Worm (Caenorhabditis elegans) whole organism, L1 larva: ENCODE measurements around the gene hpl-1.

Experiments
- C04F5.9 ChIP-seq: sonication (generic microtip); optimal IDR thresholded peaks from 2 replicates; lab custom pipeline; 2016; ENCODE audit warnings: missing genetic modification characterization, missing compliant biosample characterization
- C16A3.4 ChIP-seq: fragments of 150-350 bp; optimal IDR thresholded peaks from 2 replicates; lab custom pipeline; 2014; ENCODE audit warnings: missing biosample characterization, missing genetic modification characterization
- C34B4.2 ChIP-seq: sonication (generic microtip); optimal IDR thresholded peaks from 2 replicates; lab custom pipeline; 2017; ENCODE audit warnings: mild to moderate bottlenecking, missing genetic modification characterization, missing compliant biosample characterization
- F16B12.6 ChIP-seq: fragments of 150-350 bp; optimal IDR thresholded peaks from 2 replicates; lab custom pipeline; 2014; ENCODE audit warnings: missing biosample characterization, missing genetic modification characterization
- aha-1 ChIP-seq: fragments of 150-350 bp; optimal IDR thresholded peaks from 2 replicates; lab custom pipeline; 2014; ENCODE audit warnings: missing biosample characterization, missing genetic modification characterization
- aly-2 ChIP-seq: fragments of 150-350 bp; optimal IDR thresholded peaks from 2 replicates; lab custom pipeline; 2014; ENCODE audit warnings: missing biosample characterization, missing genetic modification characterization
- ama-1 ChIP-seq: fragments of 150-350 bp; optimal IDR thresholded peaks from 2 replicates; lab custom pipeline; 2014
- ceh-63 ChIP-seq: fragments of 200-800 bp; sonication (Bioruptor generic); optimal IDR thresholded peaks from 2 replicates; lab custom pipeline; 2018; ENCODE audit warnings: mild to moderate bottlenecking, missing genetic modification characterization, missing compliant biosample characterization
- ceh-8 ChIP-seq: fragments of 200-800 bp; sonication (Bioruptor generic); optimal IDR thresholded peaks from 2 replicates; lab custom pipeline; 2018; ENCODE audit warnings: mild to moderate bottlenecking, missing genetic modification characterization, moderate library complexity, missing compliant biosample characterization
- ceh-82 ChIP-seq, 3 experiments: fragments of 150-350 bp in 1 of 3; sonication (generic microtip) in 2 of 3; optimal IDR thresholded peaks; 2 replicates each; lab custom pipeline; 2014 to 2017; ENCODE audit warnings: missing biosample characterization in 3 of 3, missing genetic modification characterization in 3 of 3
- ceh-90 ChIP-seq: sonication (generic microtip); optimal IDR thresholded peaks from 2 replicates; lab custom pipeline; 2016; ENCODE audit warnings: missing genetic modification characterization, missing compliant biosample characterization
- ces-1 ChIP-seq: fragments of 150-350 bp; optimal IDR thresholded peaks from 2 replicates; lab custom pipeline; 2014; ENCODE audit warnings: missing biosample characterization, missing genetic modification reagents, missing genetic modification characterization
- dsc-1 ChIP-seq: sonication (generic microtip); optimal IDR thresholded peaks from 2 replicates; lab custom pipeline; 2016; ENCODE audit warnings: mild to moderate bottlenecking, missing genetic modification characterization, missing compliant biosample characterization
- efl-1 ChIP-seq, 4 experiments: fragments of 150-350 bp; optimal IDR thresholded peaks in 3 of 4; peaks in 1 of 4; 1 replicate in 1 of 4; 2 replicates in 3 of 4; lab custom pipeline; 2014; ENCODE audit warnings: missing biosample characterization in 2 of 4, missing genetic modification characterization in 2 of 4, missing genetic modification reagents in 2 of 4
- efl-3 ChIP-seq: fragments of 200-800 bp; sonication (Bioruptor generic); optimal IDR thresholded peaks from 2 replicates; lab custom pipeline; 2018; ENCODE audit warnings: mild to moderate bottlenecking, missing genetic modification characterization, missing compliant biosample characterization
- ets-5 ChIP-seq: fragments of 200-800 bp; sonication (Bioruptor generic); IDR thresholded peaks from 2 replicates; pipeline ENCODE4 v1.3.6; 2022; ENCODE audit warnings: missing genetic modification characterization, missing compliant biosample characterization
- fkh-10 ChIP-seq: sonication (generic microtip); optimal IDR thresholded peaks from 2 replicates; lab custom pipeline; 2017; ENCODE audit warnings: missing biosample characterization, missing genetic modification reagents, missing genetic modification characterization
- fkh-4 ChIP-seq: sonication (generic microtip); optimal IDR thresholded peaks from 2 replicates; lab custom pipeline; 2016; ENCODE audit warnings: missing compliant biosample characterization, missing genetic modification characterization, borderline replicate concordance
- fkh-8 ChIP-seq: sonication (generic microtip); optimal IDR thresholded peaks from 2 replicates; lab custom pipeline; 2016; ENCODE audit warnings: mild to moderate bottlenecking, missing genetic modification characterization, missing compliant biosample characterization
- hlh-17 ChIP-seq: fragments of 200-800 bp; sonication (Bioruptor generic); optimal IDR thresholded peaks from 2 replicates; lab custom pipeline; 2018; ENCODE audit warnings: missing genetic modification characterization, mild to moderate bottlenecking, missing compliant biosample characterization, moderate library complexity, borderline replicate concordance
- hlh-4 ChIP-seq: sonication (generic microtip); optimal IDR thresholded peaks from 2 replicates; lab custom pipeline; 2016; ENCODE audit warnings: mild to moderate bottlenecking, missing genetic modification characterization, missing compliant biosample characterization
- hpl-2 ChIP-seq: fragments of 150-350 bp; optimal IDR thresholded peaks from 2 replicates; lab custom pipeline; 2014; ENCODE audit warnings: missing biosample characterization, missing genetic modification reagents, missing genetic modification characterization
- irx-1 ChIP-seq: sonication (generic microtip); optimal IDR thresholded peaks from 2 replicates; lab custom pipeline; 2016; ENCODE audit warnings: missing genetic modification characterization, missing compliant biosample characterization
- jun-1 ChIP-seq: fragments of 150-350 bp; optimal IDR thresholded peaks from 2 replicates; lab custom pipeline; 2014; ENCODE audit warnings: missing biosample characterization, missing genetic modification reagents, missing genetic modification characterization
- lin-13 ChIP-seq: fragments of 150-350 bp; optimal IDR thresholded peaks from 2 replicates; lab custom pipeline; 2014; ENCODE audit warnings: missing biosample characterization, missing genetic modification reagents, missing genetic modification characterization
- lin-35 ChIP-seq, 2 experiments: fragments of 150-350 bp; optimal IDR thresholded peaks; 2 replicates each; lab custom pipeline; 2014; ENCODE audit warnings: missing biosample characterization in 2 of 2, missing genetic modification characterization in 2 of 2, missing genetic modification reagents in 2 of 2
- lsy-2 ChIP-seq, 2 experiments: fragments of 150-350 bp; optimal IDR thresholded peaks; 2 replicates each; lab custom pipeline; 2014; ENCODE audit warnings: missing biosample characterization in 2 of 2, missing genetic modification characterization in 2 of 2
- mab-9 ChIP-seq: fragments of 200-800 bp; sonication (Bioruptor generic); IDR thresholded peaks from 2 replicates; pipeline ENCODE4 v1.3.6; 2022; ENCODE audit warnings: missing genetic modification reagents, missing genetic modification characterization, missing compliant biosample characterization
- mdl-1 ChIP-seq, 2 experiments: fragments of 150-350 bp; optimal IDR thresholded peaks; 2 replicates each; lab custom pipeline; 2014 to 2017; ENCODE audit warnings: missing biosample characterization in 2 of 2, missing genetic modification characterization in 2 of 2, inconsistent platforms in 1 of 2
- mef-2 ChIP-seq: fragments of 150-350 bp; optimal IDR thresholded peaks from 2 replicates; lab custom pipeline; 2014; ENCODE audit warnings: missing biosample characterization, missing genetic modification characterization
- nhr-11 ChIP-seq: fragments of 150-350 bp; optimal IDR thresholded peaks from 2 replicates; lab custom pipeline; 2014; ENCODE audit warnings: missing biosample characterization, missing genetic modification characterization
- nhr-12 ChIP-seq: sonication (generic microtip); optimal IDR thresholded peaks from 2 replicates; lab custom pipeline; 2017; ENCODE audit warnings: missing biosample characterization, missing genetic modification characterization
- nhr-20 ChIP-seq: sonication (generic microtip); optimal IDR thresholded peaks from 2 replicates; lab custom pipeline; 2016; ENCODE audit warnings: mild to moderate bottlenecking, missing genetic modification characterization, missing compliant biosample characterization
- nhr-28 ChIP-seq: fragments of 150-350 bp; optimal IDR thresholded peaks from 2 replicates; lab custom pipeline; 2014; ENCODE audit warnings: missing biosample characterization, missing genetic modification characterization
- nhr-47 ChIP-seq: sonication (generic microtip); optimal IDR thresholded peaks from 2 replicates; lab custom pipeline; 2016; ENCODE audit warnings: mild to moderate bottlenecking, missing genetic modification characterization, moderate library complexity, missing compliant biosample characterization
- nhr-76 ChIP-seq: sonication (generic microtip); optimal IDR thresholded peaks from 2 replicates; lab custom pipeline; 2017; ENCODE audit warnings: missing biosample characterization, missing genetic modification characterization
- nhr-77 ChIP-seq: fragments of 150-350 bp; optimal IDR thresholded peaks from 2 replicates; lab custom pipeline; 2014; ENCODE audit warnings: missing biosample characterization, missing genetic modification characterization
- nhr-85 ChIP-seq: sonication (generic microtip); peaks from one replicate; lab custom pipeline; 2016; ENCODE audit warnings: missing genetic modification characterization, inconsistent platforms, missing compliant biosample characterization
- nhr-90 ChIP-seq: sonication (generic microtip); optimal IDR thresholded peaks from 2 replicates; lab custom pipeline; 2016; ENCODE audit warnings: mild to moderate bottlenecking, missing genetic modification characterization, missing compliant biosample characterization; ENCODE audit not compliant: poor library complexity
- pag-3 ChIP-seq: sonication (generic microtip); optimal IDR thresholded peaks from 2 replicates; lab custom pipeline; 2017; ENCODE audit warnings: missing genetic modification characterization, mild to moderate bottlenecking, missing compliant biosample characterization, antibody characterized with exemption, borderline replicate concordance; ENCODE audit not compliant: insufficient read depth
- snu-23 ChIP-seq: sonication (generic microtip); optimal IDR thresholded peaks from 2 replicates; lab custom pipeline; 2016; ENCODE audit warnings: missing genetic modification characterization, missing compliant biosample characterization
- sox-4 ChIP-seq: sonication (generic microtip); optimal IDR thresholded peaks from 2 replicates; lab custom pipeline; 2016; ENCODE audit warnings: missing genetic modification characterization, missing compliant biosample characterization
- swsn-7 ChIP-seq: sonication (generic microtip); optimal IDR thresholded peaks from 2 replicates; lab custom pipeline; 2016; ENCODE audit warnings: missing genetic modification characterization, missing compliant biosample characterization
- unc-30 ChIP-seq: sonication (generic microtip); optimal IDR thresholded peaks from 2 replicates; lab custom pipeline; 2017; ENCODE audit warnings: missing biosample characterization, missing genetic modification characterization
- unc-86 ChIP-seq: sonication (generic microtip); optimal IDR thresholded peaks from 2 replicates; lab custom pipeline; 2016; ENCODE audit warnings: missing genetic modification characterization, missing compliant biosample characterization
- vab-15 ChIP-seq: sonication (generic microtip); optimal IDR thresholded peaks from 2 replicates; lab custom pipeline; 2017; ENCODE audit warnings: missing genotype, mild to moderate bottlenecking, missing genetic modification characterization, missing compliant biosample characterization
- xbp-1 ChIP-seq: sonication (generic microtip); optimal IDR thresholded peaks from 2 replicates; lab custom pipeline; 2016; ENCODE audit warnings: missing genetic modification characterization, missing compliant biosample characterization
- zag-1 ChIP-seq: fragments of 150-350 bp; optimal IDR thresholded peaks from 2 replicates; lab custom pipeline; 2014; ENCODE audit warnings: missing biosample characterization, missing genetic modification characterization
- ztf-11 ChIP-seq, 2 experiments: sonication (generic microtip); optimal IDR thresholded peaks; 2 replicates each; lab custom pipeline; 2016 to 2017; ENCODE audit warnings: missing genetic modification characterization in 2 of 2, missing biosample characterization in 1 of 2, missing compliant biosample characterization in 1 of 2
- ztf-4 ChIP-seq: fragments of 150-350 bp; optimal IDR thresholded peaks from 2 replicates; lab custom pipeline; 2014; ENCODE audit warnings: missing biosample characterization, missing genetic modification characterization

hpl-1 gene

ce11 chrX:13250163-13250562 is 5.0 kb downstream of the hpl-1 start (continued):
- TF ChIP-seq zag-1 (tag; lab: Kevin White, UChicago) (no peak), nhr-11 (no peak), F16B12.6 (tag; lab: Kevin White, UChicago) (no peak), ceh-63 (GFP tag; lab: Kevin White, UChicago) (no peak), snu-23 (GFP tag; lab: Kevin White, UChicago) (peak; percentile 75), C16A3.4 (peak; percentile 53), xbp-1 (tag; lab: Kevin White, UChicago) (no peak), pag-3 (tag; lab: Kevin White, UChicago) (no peak), ztf-4 (no peak), nhr-28 (tag; lab: Kevin White, UChicago) (no peak), hpl-2 (GFP tag; lab: Kevin White, UChicago) (no peak), ets-5 (GFP tag; lab: Robert Waterston, UW) (no peak), sox-4 (tag; lab: Kevin White, UChicago) (no peak), aly-2 (tag; lab: Kevin White, UChicago) (no peak), unc-86 (no peak), mab-9 (GFP tag; lab: Robert Waterston, UW) (no peak), unc-30 (tag; lab: Kevin White, UChicago) (no peak), hlh-4 (tag; lab: Kevin White, UChicago) (no peak), fkh-4 (no peak), nhr-47 (tag; lab: Kevin White, UChicago) (no peak), mdl-1 (tag; optimal IDR thresholded peaks at IDR 0.05; lab: Kevin White, UChicago) (peak in 1 of 2 experiments; percentile 91), lsy-2 (tag; optimal IDR thresholded peaks at IDR 0.05; lab: Kevin White, UChicago) (peak in 1 of 2 experiments; percentile 30), aha-1 (tag; lab: Kevin White, UChicago) (no peak), irx-1 (tag; lab: Kevin White, UChicago) (no peak), fkh-8 (tag; lab: Kevin White, UChicago) (no peak), nhr-76 (tag; lab: Kevin White, UChicago) (no peak), ztf-11 (tag; optimal IDR thresholded peaks at IDR 0.05; lab: Kevin White, UChicago) (no peak), ceh-90 (tag; lab: Kevin White, UChicago) (no peak), C04F5.9 (no peak), mef-2 (no peak), dsc-1 (no peak), swsn-7 (tag; lab: Kevin White, UChicago) (peak; percentile 25), nhr-20 (tag; lab: Kevin White, UChicago) (peak; percentile 89), ces-1 (GFP tag; lab: Kevin White, UChicago) (no peak), efl-1 (optimal IDR thresholded peaks at IDR 0.05; lab: Kevin White, UChicago) (no peak), efl-1 (GFP tag; optimal IDR thresholded peaks at IDR 0.05 in 1 of 2; lab: Kevin White, UChicago) (no peak), lin-35 (GFP tag; optimal IDR thresholded peaks at IDR 0.05; lab: Kevin White, UChicago) (peak in 1 of 2 experiments; percentile 64), nhr-12 (no peak), nhr-77 (tag; lab: Kevin White, UChicago) (peak; percentile 64), lin-13 (GFP tag; lab: Kevin White, UChicago) (no peak), C34B4.2 (no peak), ceh-8 (GFP tag; lab: Kevin White, UChicago) (no peak), hlh-17 (GFP tag; lab: Kevin White, UChicago) (no peak), nhr-85 (tag; lab: Kevin White, UChicago) (peak; percentile 95), vab-15 (tag; lab: Kevin White, UChicago) (no peak), ama-1 (lab: Kevin White, UChicago) (no peak), fkh-10 (GFP tag; lab: Kevin White, UChicago) (no peak), jun-1 (tag; lab: Kevin White, UChicago) (no peak), ceh-82 (tag; optimal IDR thresholded peaks at IDR 0.05; lab: Kevin White, UChicago) (peak in 1 of 3 experiments; percentile 6), efl-3 (GFP tag; lab: Kevin White, UChicago) (no peak), nhr-90 (tag; lab: Kevin White, UChicago) (peak; percentile 64)
